Fruit fly (Drosophila melanogaster) whole organism, embryonic: ENCODE data around the gene CG46304.
A peak's percentile ranks its signal among the peaks of the same experiment; 100 is the strongest.

Experiments
- B-H1 ChIP-seq: fragments of 200-800 bp; sonication (Bioruptor generic); IDR thresholded peaks from 3 replicates; pipeline ENCODE4 v1.3.6; 2022; ENCODE audit warnings: missing biosample characterization, missing genetic modification characterization
- CG10565 ChIP-seq: fragments of 200-800 bp; sonication (Bioruptor generic); optimal IDR thresholded peaks from 3 replicates; lab custom pipeline; 2016; ENCODE audit warnings: missing biosample characterization, mild to moderate bottlenecking, missing genetic modification characterization
- CG10654 ChIP-seq: fragments of 200-800 bp; sonication (Bioruptor generic); optimal IDR thresholded peaks from 2 replicates; lab custom pipeline; 2016; ENCODE audit warnings: missing biosample characterization, missing genetic modification characterization
- CG10959 ChIP-seq: fragments of 200-800 bp; sonication (Bioruptor generic); IDR thresholded peaks from 2 replicates; pipeline ENCODE4 v1.3.6; 2022; ENCODE audit warnings: missing biosample characterization, missing genetic modification characterization
- CG11504 ChIP-seq: fragments of 200-800 bp; sonication (Bioruptor generic); optimal IDR thresholded peaks from 3 replicates; lab custom pipeline; 2019; ENCODE audit warnings: missing biosample characterization, mild to moderate bottlenecking, missing genetic modification characterization, moderate library complexity
- CG11723 ChIP-seq: fragments of 200-800 bp; sonication (Bioruptor generic); optimal IDR thresholded peaks from 2 replicates; lab custom pipeline; 2017; ENCODE audit warnings: missing biosample characterization, mild to moderate bottlenecking, missing genetic modification characterization
- CG13123 ChIP-seq: fragments of 200-800 bp; sonication (Bioruptor generic); optimal IDR thresholded peaks from 2 replicates; lab custom pipeline; 2016; ENCODE audit warnings: missing biosample characterization, missing genetic modification characterization
- CG13287 ChIP-seq: fragments of 200-800 bp; sonication (Bioruptor generic); IDR thresholded peaks from 2 replicates; pipeline ENCODE4 v1.3.6; 2022; ENCODE audit warnings: missing biosample characterization, missing genetic modification characterization; ENCODE audit not compliant: partially characterized antibody
- CG15011 ChIP-seq: fragments of 200-800 bp; sonication (Bioruptor generic); optimal IDR thresholded peaks from 3 replicates; lab custom pipeline; 2018; ENCODE audit warnings: missing biosample characterization, mild to moderate bottlenecking, missing genetic modification characterization
- CG1792 ChIP-seq: fragments of 200-800 bp; sonication (Bioruptor generic); optimal IDR thresholded peaks from 2 replicates; lab custom pipeline; 2016; ENCODE audit warnings: missing biosample characterization, missing genetic modification characterization
- CG18599 ChIP-seq: fragments of 200-800 bp; sonication (Bioruptor generic); optimal IDR thresholded peaks from 3 replicates; lab custom pipeline; 2017; ENCODE audit warnings: missing biosample characterization, missing genetic modification characterization, mild to moderate bottlenecking, moderate library complexity, missing genetic modification reagents
- CG18619 ChIP-seq: fragments of 200-800 bp; sonication (Bioruptor generic); optimal IDR thresholded peaks from 3 replicates; lab custom pipeline; 2017; ENCODE audit warnings: missing biosample characterization, mild to moderate bottlenecking, missing genetic modification characterization
- CG3838 ChIP-seq: fragments of 200-800 bp; sonication (Bioruptor generic); optimal IDR thresholded peaks from 3 replicates; lab custom pipeline; 2016; ENCODE audit warnings: missing biosample characterization, missing genetic modification characterization
- CG3847 ChIP-seq: fragments of 200-800 bp; sonication (Bioruptor generic); IDR thresholded peaks from 2 replicates; pipeline ENCODE4 v1.3.6; 2022; ENCODE audit warnings: missing biosample characterization, missing genetic modification characterization
- CG4404 ChIP-seq: fragments of 200-800 bp; sonication (Bioruptor generic); IDR thresholded peaks from 2 replicates; pipeline ENCODE4 v1.3.6; 2022; ENCODE audit warnings: missing biosample characterization, missing genetic modification characterization
- CG6765 ChIP-seq: fragments of 200-800 bp; sonication (Bioruptor generic); optimal IDR thresholded peaks from 3 replicates; lab custom pipeline; 2017; ENCODE audit warnings: missing biosample characterization, mild to moderate bottlenecking, missing genetic modification characterization
- CG7745 ChIP-seq: fragments of 200-800 bp; sonication (Bioruptor generic); optimal IDR thresholded peaks from 2 replicates; lab custom pipeline; 2018; ENCODE audit warnings: missing biosample characterization, mild to moderate bottlenecking, missing genetic modification characterization, moderate library complexity
- CG9437 ChIP-seq: fragments of 200-800 bp; sonication (Bioruptor generic); optimal IDR thresholded peaks from 2 replicates; lab custom pipeline; 2018; ENCODE audit warnings: missing biosample characterization, mild to moderate bottlenecking, missing genetic modification characterization
- CkIIα-i1 ChIP-seq: fragments of 200-800 bp; sonication (Bioruptor generic); IDR thresholded peaks from 2 replicates; pipeline ENCODE4 v1.3.6; 2022; ENCODE audit warnings: missing biosample characterization, missing genetic modification characterization
- Dll ChIP-seq: fragments of 200-800 bp; sonication (Bioruptor generic); IDR thresholded peaks from 4 replicates; pipeline ENCODE4 v1.3.6; 2022; ENCODE audit warnings: missing biosample characterization, missing genetic modification characterization; ENCODE audit not compliant: partially characterized antibody
- Doc2 ChIP-seq: fragments of 200-800 bp; sonication (Bioruptor generic); IDR thresholded peaks from 2 replicates; pipeline ENCODE4 v1.3.6; 2022; ENCODE audit warnings: missing biosample characterization, missing genetic modification characterization
- Ets65A ChIP-seq: fragments of 200-800 bp; sonication (Bioruptor generic); peaks from one replicate; lab custom pipeline; 2016; ENCODE audit warnings: missing biosample characterization, missing genetic modification characterization
- H2.0 ChIP-seq: fragments of 200-800 bp; sonication (Bioruptor generic); IDR thresholded peaks from 2 replicates; pipeline ENCODE4 v1.3.6; 2022; ENCODE audit warnings: missing biosample characterization, missing genetic modification characterization
- HLH54F ChIP-seq: fragments of 200-800 bp; sonication (Bioruptor generic); optimal IDR thresholded peaks from 3 replicates; lab custom pipeline; 2016; ENCODE audit warnings: missing biosample characterization, missing genetic modification characterization
- HmgZ ChIP-seq: fragments of 200-800 bp; sonication (Bioruptor generic); optimal IDR thresholded peaks from 2 replicates; lab custom pipeline; 2018; ENCODE audit warnings: missing biosample characterization, mild to moderate bottlenecking, missing genetic modification characterization
- Hr51 ChIP-seq, 2 experiments: fragments of 200-800 bp; sonication (Bioruptor generic); optimal IDR thresholded peaks; 2 replicates in 1 of 2; 3 replicates in 1 of 2; lab custom pipeline; 2016 to 2018; ENCODE audit warnings: missing biosample characterization in 2 of 2, missing genetic modification characterization in 2 of 2, mild to moderate bottlenecking in 1 of 2, moderate library complexity in 1 of 2
- Hr78 ChIP-seq, 2 experiments: fragments of 200-800 bp in 1 of 2; fragments of >200 bp in 1 of 2; sonication (Bioruptor generic) in 1 of 2; optimal IDR thresholded peaks; 2 replicates each; lab custom pipeline; 2017 to 2019; ENCODE audit warnings: missing biosample characterization in 2 of 2, missing genetic modification characterization in 2 of 2, mild to moderate bottlenecking in 1 of 2, moderate library complexity in 1 of 2
- Hsf ChIP-seq: fragments of 200-800 bp; sonication (Bioruptor generic); optimal IDR thresholded peaks from 3 replicates; lab custom pipeline; 2016; ENCODE audit warnings: missing biosample characterization, missing genetic modification characterization
- Myb ChIP-seq: fragments of 200-800 bp; sonication (Bioruptor generic); optimal IDR thresholded peaks from 2 replicates; lab custom pipeline; 2016; ENCODE audit warnings: missing biosample characterization, missing genetic modification characterization
- NFAT ChIP-seq: fragments of 200-800 bp; sonication (Bioruptor generic); IDR thresholded peaks from 2 replicates; pipeline ENCODE4 v1.3.6; 2022; ENCODE audit warnings: missing biosample characterization, missing genetic modification characterization
- Ravus ChIP-seq: fragments of 200-800 bp; sonication (Bioruptor generic); IDR thresholded peaks from 2 replicates; pipeline ENCODE4 v1.3.6; 2022; ENCODE audit warnings: missing biosample characterization, missing genetic modification characterization
- Sin3A ChIP-seq: fragments of >200 bp; optimal IDR thresholded peaks from 2 replicates; lab custom pipeline; 2018
- Vsx1 ChIP-seq: fragments of 200-800 bp; sonication (Bioruptor generic); optimal IDR thresholded peaks from 2 replicates; lab custom pipeline; 2017; ENCODE audit warnings: missing biosample characterization, mild to moderate bottlenecking, missing genetic modification characterization, missing genetic modification reagents
- ase ChIP-seq: fragments of 200-800 bp; sonication (Bioruptor generic); IDR thresholded peaks from 3 replicates; pipeline ENCODE4 v1.3.6; 2022; ENCODE audit warnings: missing biosample characterization, missing genetic modification characterization
- az2 ChIP-seq: fragments of 200-800 bp; sonication (Bioruptor generic); optimal IDR thresholded peaks from 3 replicates; lab custom pipeline; 2016; ENCODE audit warnings: missing biosample characterization, missing genetic modification characterization
- bowl ChIP-seq: fragments of 200-800 bp; sonication (Bioruptor generic); IDR thresholded peaks from 2 replicates; pipeline ENCODE4 v1.3.6; 2022; ENCODE audit warnings: missing biosample characterization, missing genetic modification characterization
- chm ChIP-seq: fragments of 200-800 bp; sonication (Bioruptor generic); IDR thresholded peaks from 2 replicates; pipeline ENCODE4 v1.3.6; 2022; ENCODE audit warnings: missing biosample characterization, missing genetic modification characterization
- esg ChIP-seq: fragments of 200-800 bp; sonication (Bioruptor generic); conservative IDR thresholded peaks from 2 replicates; pipeline ENCODE4 v1.3.6; 2022; ENCODE audit warnings: missing biosample characterization, missing genetic modification characterization
- gcm ChIP-seq: fragments of 200-800 bp; sonication (Bioruptor generic); optimal IDR thresholded peaks from 2 replicates; lab custom pipeline; 2019; ENCODE audit warnings: missing biosample characterization, mild to moderate bottlenecking, missing genetic modification characterization, moderate library complexity
- gfzf ChIP-seq: fragments of 200-800 bp; sonication (Bioruptor generic); optimal IDR thresholded peaks from 2 replicates; lab custom pipeline; 2016; ENCODE audit warnings: missing biosample characterization, mild to moderate bottlenecking, missing genetic modification characterization, moderate library complexity
- grn ChIP-seq: fragments of 200-800 bp; sonication (Bioruptor generic); optimal IDR thresholded peaks from 3 replicates; lab custom pipeline; 2017; ENCODE audit warnings: missing biosample characterization, missing genetic modification characterization
- gsb-n ChIP-seq: fragments of 200-800 bp; sonication (Bioruptor generic); optimal IDR thresholded peaks from 3 replicates; lab custom pipeline; 2018; ENCODE audit warnings: missing biosample characterization, mild to moderate bottlenecking, missing genetic modification characterization
- h ChIP-seq: fragments of >200 bp; optimal IDR thresholded peaks from 2 replicates; lab custom pipeline; 2017
- lmd ChIP-seq: fragments of 200-800 bp; sonication (Bioruptor generic); IDR thresholded peaks from 2 replicates; pipeline ENCODE4 v1.3.6; 2022; ENCODE audit warnings: missing biosample characterization, missing genetic modification characterization
- luna ChIP-seq: fragments of 200-800 bp; sonication (Bioruptor generic); optimal IDR thresholded peaks from 2 replicates; lab custom pipeline; 2016; ENCODE audit warnings: missing biosample characterization, missing genetic modification characterization
- scrt ChIP-seq: fragments of 200-800 bp; sonication (Bioruptor generic); optimal IDR thresholded peaks from 2 replicates; lab custom pipeline; 2018; ENCODE audit warnings: missing biosample characterization, mild to moderate bottlenecking, missing genetic modification characterization, moderate library complexity
- sens ChIP-seq: fragments of 200-800 bp; sonication (Bioruptor generic); peaks from one replicate; lab custom pipeline; 2016; ENCODE audit warnings: missing biosample characterization, missing genetic modification characterization
- unc-4 ChIP-seq: fragments of 200-800 bp; sonication (Bioruptor generic); IDR thresholded peaks from 2 replicates; pipeline ENCODE4 v1.3.6; 2022; ENCODE audit warnings: missing biosample characterization, missing genetic modification characterization; ENCODE audit not compliant: partially characterized antibody
- wdn ChIP-seq: fragments of 200-800 bp; sonication (Bioruptor generic); IDR thresholded peaks from 2 replicates; pipeline ENCODE4 v1.3.6; 2022; ENCODE audit warnings: missing biosample characterization, missing genetic modification characterization
- wek ChIP-seq: fragments of 200-800 bp; sonication (Bioruptor generic); optimal IDR thresholded peaks from 3 replicates; lab custom pipeline; 2018; ENCODE audit warnings: missing biosample characterization, mild to moderate bottlenecking, missing genetic modification characterization, moderate library complexity

CG46304 gene

DNA sequence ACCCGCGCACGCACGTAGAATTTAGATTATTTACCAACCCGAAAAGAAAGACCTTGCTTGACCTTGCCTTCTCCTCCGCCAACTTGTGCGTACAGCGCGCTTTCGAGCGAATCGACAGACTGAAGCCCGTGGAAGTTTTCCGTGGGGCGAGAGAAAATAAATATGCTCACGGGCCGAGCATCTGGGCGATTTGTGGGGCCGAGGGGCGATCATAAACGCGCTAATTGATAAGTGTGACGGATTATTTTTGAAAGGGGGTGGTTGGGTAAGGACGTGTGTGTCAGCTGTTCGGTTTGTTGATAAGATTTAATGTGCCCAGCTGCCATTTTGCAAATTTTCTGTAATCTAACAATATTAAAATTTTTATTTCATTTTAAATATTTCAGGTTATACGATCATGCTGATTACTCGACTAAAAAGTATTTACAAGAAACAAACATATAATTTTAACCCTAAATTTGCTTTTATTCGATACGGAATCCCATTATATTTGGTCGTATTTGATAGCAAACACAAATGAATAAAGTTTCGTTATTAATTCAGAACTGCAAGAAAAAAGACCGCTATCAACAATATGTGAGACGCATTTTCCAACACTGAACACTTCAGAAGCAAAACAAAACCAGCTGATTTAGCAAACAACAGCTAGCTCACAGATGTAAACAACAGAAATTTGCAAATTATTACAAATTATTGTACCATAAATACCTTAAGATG, 28.1 kb downstream of the CG46304 start, which contains the start of the genes L2HGDH and CG10431 (continued):
- TF ChIP-seq chm (GFP tag; lab: Robert Waterston, UW) (no peak), scrt (GFP tag; lab: Kevin White, UChicago) (peak; percentile 41), Vsx1 (peak; percentile 72), CG11504 (tag; lab: Kevin White, UChicago) (no peak), Dll (peak; percentile 38; the same call in 1 of the 4 replicates), grn (GFP tag; lab: Kevin White, UChicago) (peak; percentile 28), CG10654 (peak; percentile 47), NFAT (GFP tag; lab: Robert Waterston, UW) (peak; percentile 94), Hr51 (GFP tag; optimal IDR thresholded peaks at IDR 0.05; lab: Kevin White, UChicago) (peak in 1 of 2 experiments; percentile 69), Myb (peak; percentile 11), CG7745 (tag; lab: Kevin White, UChicago) (no peak), lmd (GFP tag; lab: Robert Waterston, UW) (0 out of 2 replicates have a peak, but pooled peaks have one; percentile 21), CG10959 (GFP tag; lab: Robert Waterston, UW) (no peak), wek (GFP tag; lab: Kevin White, UChicago) (peak; percentile 3), CkIIα-i1 (no peak), ase (GFP tag; lab: Robert Waterston, UW) (no peak), Ets65A (GFP tag; lab: Kevin White, UChicago) (peak; percentile 90), Doc2 (GFP tag; lab: Robert Waterston, UW) (no peak), H2.0 (no peak), bowl (no peak), sens (GFP tag; lab: Kevin White, UChicago) (peak; percentile 92), h (no peak), CG18599 (peak; percentile 76), unc-4 (GFP tag; lab: Robert Waterston, UW) (0 out of 2 replicates have a peak, but pooled peaks have one; percentile 17), CG13123 (GFP tag; lab: Kevin White, UChicago) (peak; percentile 21), CG1792 (GFP tag; lab: Kevin White, UChicago) (peak; percentile 5), CG13287 (peak; percentile 34; the same call in 1 of the 2 replicates), gfzf (GFP tag; lab: Kevin White, UChicago) (peak; percentile 70), CG15011 (GFP tag; lab: Kevin White, UChicago) (peak; percentile 2), az2 (GFP tag; lab: Kevin White, UChicago) (peak; percentile 57), HLH54F (GFP tag; lab: Kevin White, UChicago) (peak; percentile 28), Hr78 (GFP tag; optimal IDR thresholded peaks at IDR 0.05; lab: Kevin White, UChicago) (peak in 1 of 2 experiments; percentile 72), CG4404 (GFP tag; lab: Robert Waterston, UW) (no peak), Ravus (GFP tag; lab: Robert Waterston, UW) (no peak), CG9437 (peak; percentile 64), CG18619 (GFP tag; lab: Kevin White, UChicago) (peak; percentile 10), wdn (0 out of 2 replicates have a peak, but pooled peaks have one; percentile 4), esg (0 out of 2 replicates have a peak, but pooled peaks have one; percentile 30), CG6765 (peak; percentile 38), CG10565 (GFP tag; lab: Kevin White, UChicago) (no peak), CG11723 (GFP tag; lab: Kevin White, UChicago) (peak; percentile 37), Hsf (GFP tag; lab: Kevin White, UChicago) (peak; percentile 59), Sin3A (lab: Kevin White, UChicago) (peak; percentile 40), gsb-n (tag; lab: Kevin White, UChicago) (peak; percentile 88), B-H1 (GFP tag; lab: Robert Waterston, UW) (no peak), CG3838 (peak; percentile 7), HmgZ (tag; lab: Kevin White, UChicago) (peak; percentile 51), CG3847 (GFP tag; lab: Robert Waterston, UW) (peak; percentile 64), luna (GFP tag; lab: Kevin White, UChicago) (no peak), gcm (peak; percentile 36)
